Worm (Caenorhabditis elegans) whole organism, L4 larva: ENCODE data around the gene col-43.

Experiments used
- F10B5.3 ChIP-seq: sonication (generic microtip); optimal IDR thresholded peaks from 2 replicates; lab custom pipeline; 2016; ENCODE audit warnings: mild to moderate bottlenecking, missing genetic modification characterization, missing compliant biosample characterization
- F49E8.2 ChIP-seq: sonication (generic microtip); optimal IDR thresholded peaks from 2 replicates; lab custom pipeline; 2016; ENCODE audit warnings: missing compliant biosample characterization, mild to moderate bottlenecking, missing genetic modification characterization, borderline replicate concordance
- T20F7.1 ChIP-seq: fragments of 200-800 bp; sonication (Bioruptor generic); optimal IDR thresholded peaks from 2 replicates; lab custom pipeline; 2018; ENCODE audit warnings: mild to moderate bottlenecking, missing genetic modification characterization, missing compliant biosample characterization
- T26A8.4 ChIP-seq: fragments of 200-800 bp; sonication (Bioruptor generic); IDR thresholded peaks from 2 replicates; pipeline ENCODE4 v1.3.6; 2022; ENCODE audit warnings: missing genetic modification characterization, missing compliant biosample characterization
- Y48G9A.11 ChIP-seq: fragments of 200-800 bp; sonication (Bioruptor generic); IDR thresholded peaks from 2 replicates; pipeline ENCODE4 v1.3.6; 2022; ENCODE audit warnings: missing genetic modification reagents, missing genetic modification characterization, missing compliant biosample characterization
- Y5F2A.4 ChIP-seq: fragments of 200-800 bp; sonication (Bioruptor generic); optimal IDR thresholded peaks from 2 replicates; lab custom pipeline; 2018; ENCODE audit warnings: mild to moderate bottlenecking, missing genetic modification characterization, missing compliant biosample characterization
- Y75B8A.6 ChIP-seq: fragments of 200-800 bp; sonication (Bioruptor generic); IDR thresholded peaks from 2 replicates; pipeline ENCODE4 v1.3.6; 2022; ENCODE audit warnings: missing genetic modification reagents, missing genetic modification characterization, missing compliant biosample characterization
- ZK337.2 ChIP-seq: fragments of 200-800 bp; sonication (Bioruptor generic); IDR thresholded peaks from 2 replicates; pipeline ENCODE4 v1.3.6; 2022; ENCODE audit warnings: missing genetic modification reagents, missing genetic modification characterization, missing compliant biosample characterization
- ZK546.5 ChIP-seq, 2 experiments: sonication (generic microtip); optimal IDR thresholded peaks; 2 replicates each; lab custom pipeline; 2017; ENCODE audit warnings: missing biosample characterization in 2 of 2, missing genetic modification characterization in 2 of 2
- ama-1 ChIP-seq: fragments of 150-350 bp; optimal IDR thresholded peaks from 2 replicates; lab custom pipeline; 2014; ENCODE audit warnings: inconsistent platforms, mixed read lengths
- arid-1 ChIP-seq: fragments of 200-800 bp; sonication (Bioruptor generic); conservative IDR thresholded peaks from 2 replicates; pipeline ENCODE4 v1.3.6; 2022; ENCODE audit warnings: missing genetic modification reagents, missing genetic modification characterization, missing compliant biosample characterization
- ceh-28 ChIP-seq: fragments of 150-350 bp; optimal IDR thresholded peaks from 2 replicates; lab custom pipeline; 2014; ENCODE audit warnings: missing biosample characterization, missing genetic modification reagents, missing genetic modification characterization
- ceh-32 ChIP-seq: sonication (generic microtip); optimal IDR thresholded peaks from 2 replicates; lab custom pipeline; 2016; ENCODE audit warnings: mild to moderate bottlenecking, missing genetic modification characterization, missing compliant biosample characterization; ENCODE audit not compliant: poor library complexity
- ceh-44 ChIP-seq: fragments of 200-800 bp; sonication (Bioruptor generic); IDR thresholded peaks from 2 replicates; pipeline ENCODE4 v1.3.6; 2022; ENCODE audit warnings: missing genetic modification reagents, missing genetic modification characterization, missing compliant biosample characterization
- dmd-6 ChIP-seq: fragments of 200-800 bp; sonication (Bioruptor generic); IDR thresholded peaks from 2 replicates; pipeline ENCODE4 v1.3.6; 2022; ENCODE audit warnings: missing genetic modification reagents, missing genetic modification characterization, missing compliant biosample characterization
- dpl-1 ChIP-seq: fragments of 150-350 bp; optimal IDR thresholded peaks from 2 replicates; lab custom pipeline; 2014; ENCODE audit warnings: missing biosample characterization, missing genetic modification reagents, missing genetic modification characterization
- dve-1 ChIP-seq: sonication (generic microtip); optimal IDR thresholded peaks from 2 replicates; lab custom pipeline; 2017; ENCODE audit warnings: antibody characterized with exemption, mild to moderate bottlenecking, missing genetic modification characterization, missing compliant biosample characterization; ENCODE audit not compliant: insufficient read depth
- egl-43 ChIP-seq: fragments of 200-800 bp; sonication (Bioruptor generic); IDR thresholded peaks from 2 replicates; pipeline ENCODE4 v1.3.6; 2022; ENCODE audit warnings: missing genetic modification reagents, missing genetic modification characterization, missing compliant biosample characterization
- gei-8 ChIP-seq: fragments of 200-800 bp; sonication (Bioruptor generic); optimal IDR thresholded peaks from 2 replicates; lab custom pipeline; 2018; ENCODE audit warnings: mild to moderate bottlenecking, missing genetic modification characterization, missing compliant biosample characterization
- hif-1 ChIP-seq, 2 experiments: sonication (generic microtip); optimal IDR thresholded peaks; 2 replicates each; lab custom pipeline; 2016 to 2017; ENCODE audit warnings: missing compliant biosample characterization in 2 of 2, missing genetic modification characterization in 2 of 2, missing genetic modification reagents in 2 of 2, missing genotype in 2 of 2, mild to moderate bottlenecking in 1 of 2
- hlh-11 ChIP-seq: fragments of 200-800 bp; sonication (Bioruptor generic); optimal IDR thresholded peaks from 2 replicates; lab custom pipeline; 2018; ENCODE audit warnings: mild to moderate bottlenecking, missing genetic modification characterization, missing compliant biosample characterization
- lin-15B ChIP-seq: fragments of 150-350 bp; sonication (generic microtip); optimal IDR thresholded peaks from 3 replicates; lab custom pipeline; 2014; ENCODE audit warnings: missing biosample characterization, missing genetic modification characterization
- lin-29 ChIP-seq: fragments of 200-800 bp; sonication (Bioruptor generic); IDR thresholded peaks from 2 replicates; pipeline ENCODE4 v1.3.6; 2022; ENCODE audit warnings: missing genetic modification reagents, missing genetic modification characterization, missing compliant biosample characterization
- lin-39 ChIP-seq: fragments of 150-350 bp; optimal IDR thresholded peaks from 2 replicates; lab custom pipeline; 2014; ENCODE audit warnings: missing biosample characterization, missing genetic modification reagents, missing genetic modification characterization
- mdl-1 ChIP-seq, 2 experiments: fragments of 150-350 bp in 1 of 2; sonication (generic microtip) in 1 of 2; optimal IDR thresholded peaks; 2 replicates each; lab custom pipeline; 2014 to 2017; ENCODE audit warnings: missing biosample characterization in 2 of 2, missing genetic modification characterization in 2 of 2
- mep-1 ChIP-seq: fragments of 150-350 bp; sonication (generic microtip); optimal IDR thresholded peaks from 3 replicates; lab custom pipeline; 2014; ENCODE audit warnings: missing biosample characterization, missing genetic modification characterization
- mes-2 ChIP-seq: sonication (generic microtip); optimal IDR thresholded peaks from 2 replicates; lab custom pipeline; 2016; ENCODE audit warnings: missing genotype, mild to moderate bottlenecking, missing genetic modification characterization, missing compliant biosample characterization; ENCODE audit not compliant: poor library complexity, severe bottlenecking
- mxl-3 ChIP-seq: fragments of 200-800 bp; sonication (Bioruptor generic); optimal IDR thresholded peaks from 2 replicates; lab custom pipeline; 2018; ENCODE audit warnings: mild to moderate bottlenecking, missing genetic modification characterization, missing compliant biosample characterization
- nhr-10 ChIP-seq: fragments of 150-350 bp; optimal IDR thresholded peaks from 2 replicates; lab custom pipeline; 2014; ENCODE audit warnings: missing biosample characterization, missing genetic modification characterization
- nhr-111 ChIP-seq: fragments of 200-800 bp; sonication (Bioruptor generic); optimal IDR thresholded peaks from 2 replicates; lab custom pipeline; 2018; ENCODE audit warnings: mild to moderate bottlenecking, missing genetic modification characterization, missing compliant biosample characterization
- nhr-28 ChIP-seq: fragments of 150-350 bp; optimal IDR thresholded peaks from 2 replicates; lab custom pipeline; 2014; ENCODE audit warnings: missing biosample characterization, missing genetic modification characterization
- nhr-41 ChIP-seq: fragments of 200-800 bp; sonication (Bioruptor generic); IDR thresholded peaks from 2 replicates; pipeline ENCODE4 v1.3.6; 2022; ENCODE audit warnings: missing genetic modification reagents, missing genetic modification characterization, missing compliant biosample characterization
- nhr-76 ChIP-seq: fragments of 150-350 bp; optimal IDR thresholded peaks from 2 replicates; lab custom pipeline; 2014; ENCODE audit warnings: missing biosample characterization, missing genetic modification characterization
- sdz-12 ChIP-seq: fragments of 200-800 bp; sonication (Bioruptor generic); optimal IDR thresholded peaks from 2 replicates; lab custom pipeline; 2018; ENCODE audit warnings: mild to moderate bottlenecking, missing genetic modification characterization, missing compliant biosample characterization
- set-16 ChIP-seq: fragments of 200-800 bp; sonication (Bioruptor generic); IDR thresholded peaks from 2 replicates; pipeline ENCODE4 v1.3.6; 2022; ENCODE audit warnings: missing genetic modification reagents, missing genetic modification characterization, missing compliant biosample characterization
- skn-1 ChIP-seq: fragments of 150-350 bp; optimal IDR thresholded peaks from 2 replicates; lab custom pipeline; 2014; ENCODE audit warnings: missing biosample characterization, missing genetic modification characterization
- snpc-4 ChIP-seq: fragments of 150-350 bp; optimal IDR thresholded peaks from 2 replicates; lab custom pipeline; 2014; ENCODE audit warnings: missing biosample characterization, missing genetic modification characterization
- tag-97 ChIP-seq: fragments of 200-800 bp; sonication (Bioruptor generic); IDR thresholded peaks from 2 replicates; pipeline ENCODE4 v1.3.6; 2022; ENCODE audit warnings: missing genetic modification characterization, missing compliant biosample characterization
- tra-1 ChIP-seq: fragments of 200-800 bp; sonication (Bioruptor generic); IDR thresholded peaks from 2 replicates; pipeline ENCODE4 v1.3.6; 2022; ENCODE audit warnings: missing genetic modification reagents, missing genetic modification characterization, missing compliant biosample characterization
- unc-130 ChIP-seq: sonication (generic microtip); optimal IDR thresholded peaks from 2 replicates; lab custom pipeline; 2016; ENCODE audit warnings: missing genetic modification reagents, missing genetic modification characterization, missing compliant biosample characterization
- unc-62 ChIP-seq, 3 experiments: fragments of 150-350 bp in 1 of 3; sonication (generic microtip); optimal IDR thresholded peaks in 2 of 3; peaks in 1 of 3; 1 replicate in 1 of 3; 2 replicates in 2 of 3; lab custom pipeline; 2014 to 2017; ENCODE audit warnings: missing biosample characterization in 3 of 3, missing genetic modification characterization in 3 of 3, missing genetic modification reagents in 3 of 3, missing genotype in 1 of 3
- vab-7 ChIP-seq: fragments of 200-800 bp; sonication (Bioruptor generic); IDR thresholded peaks from 2 replicates; pipeline ENCODE4 v1.3.6; 2022; ENCODE audit warnings: missing genetic modification reagents, missing genetic modification characterization, missing compliant biosample characterization
- zip-11 ChIP-seq: fragments of 200-800 bp; sonication (Bioruptor generic); IDR thresholded peaks from 2 replicates; pipeline ENCODE4 v1.3.6; 2022; ENCODE audit warnings: missing genetic modification characterization, missing compliant biosample characterization
- ztf-7 ChIP-seq: fragments of 150-350 bp; optimal IDR thresholded peaks from 2 replicates; lab custom pipeline; 2014; ENCODE audit warnings: missing biosample characterization, missing genetic modification characterization

Gene col-43

ce11 chrV:8075712-8076111 is 25.0 kb upstream of the col-43 start, which contains the start of gene catp-3:
Gene catp-3, plus strand, starts transcription at chrV:8076012.
- TF ChIP-seq Y48G9A.11 (GFP tag; lab: Robert Waterston, UW), result no peak
- TF ChIP-seq ceh-28, result no peak
- no peak for TF ChIP-seq sdz-12
- no peak for TF ChIP-seq unc-130
- no peak for TF ChIP-seq T20F7.1
- TF ChIP-seq T26A8.4 (GFP tag; lab: Robert Waterston, UW), result no peak
- no peak for TF ChIP-seq hlh-11
- TF ChIP-seq nhr-76, result no peak
- no peak for TF ChIP-seq ztf-7 (tag; lab: Kevin White, UChicago)
- no peak for TF ChIP-seq mxl-3 (GFP tag; lab: Kevin White, UChicago)
- TF ChIP-seq F10B5.3, result no peak
- no peak for TF ChIP-seq ama-1 (lab: Kevin White, UChicago)
- TF ChIP-seq ceh-32 (tag; lab: Kevin White, UChicago), result no peak
- no peak for TF ChIP-seq set-16 (GFP tag; lab: Robert Waterston, UW)
- TF ChIP-seq vab-7 (GFP tag; lab: Robert Waterston, UW), result no peak
- TF ChIP-seq tra-1 (GFP tag; lab: Robert Waterston, UW), result no peak
- TF ChIP-seq Y5F2A.4 (GFP tag; lab: Kevin White, UChicago), result no peak
- no peak for TF ChIP-seq nhr-111 (GFP tag; lab: Kevin White, UChicago)

ce11 chrV:8073162-8073561 is 22.5 kb upstream of the col-43 start:
- TF ChIP-seq nhr-10 (tag; lab: Kevin White, UChicago) (no peak), snpc-4 (tag; lab: Kevin White, UChicago) (no peak), nhr-28 (peak; percentile 52), mes-2 (tag; lab: Kevin White, UChicago) (no peak), lin-15B (no peak), ama-1 (lab: Kevin White, UChicago) (no peak), ceh-32 (tag; lab: Kevin White, UChicago) (no peak), unc-62 (GFP tag; optimal IDR thresholded peaks at IDR 0.05 in 1 of 2; lab: Kevin White, UChicago) (peak in 1 of 2 experiments; percentile 80), unc-62 (tag; optimal IDR thresholded peaks at IDR 0.05; lab: Kevin White, UChicago) (no peak), F49E8.2 (tag; lab: Kevin White, UChicago) (no peak), set-16 (GFP tag; lab: Robert Waterston, UW) (no peak), mep-1 (no peak), mdl-1 (tag; optimal IDR thresholded peaks at IDR 0.05; lab: Kevin White, UChicago) (peak in 1 of 2 experiments; percentile 24), tag-97 (GFP tag; lab: Robert Waterston, UW) (no peak), arid-1 (GFP tag; lab: Robert Waterston, UW) (no peak)

ce11 chrV:8072047-8072446 is 21.3 kb upstream of the col-43 start, which contains the start of gene str-144:
Gene str-144, minus strand, starts transcription at chrV:8072147.
- TF ChIP-seq skn-1 (tag; lab: Kevin White, UChicago), result no peak
- TF ChIP-seq zip-11 (GFP tag; lab: Robert Waterston, UW), result no peak
- TF ChIP-seq Y75B8A.6 (GFP tag; lab: Robert Waterston, UW), result no peak
- TF ChIP-seq lin-39 (tag; lab: Kevin White, UChicago), result no peak
- no peak for TF ChIP-seq nhr-41
- TF ChIP-seq egl-43 (GFP tag; lab: Robert Waterston, UW), result no peak
- TF ChIP-seq hif-1 (tag; optimal IDR thresholded peaks at IDR 0.05; lab: Kevin White, UChicago), result no peak
- no peak for TF ChIP-seq dmd-6 (GFP tag; lab: Robert Waterston, UW)
- no peak for TF ChIP-seq tra-1 (GFP tag; lab: Robert Waterston, UW)
- no peak for TF ChIP-seq dve-1 (tag; lab: Kevin White, UChicago)
- TF ChIP-seq gei-8 (GFP tag; lab: Kevin White, UChicago), result no peak
- no peak for TF ChIP-seq dpl-1 (GFP tag; lab: Kevin White, UChicago)
- no peak for TF ChIP-seq lin-15B
- no peak for TF ChIP-seq lin-29 (GFP tag; lab: Robert Waterston, UW)
- TF ChIP-seq set-16 (GFP tag; lab: Robert Waterston, UW), result no peak
- TF ChIP-seq ceh-44, result no peak
- no peak for TF ChIP-seq ZK337.2 (GFP tag; lab: Robert Waterston, UW)
- TF ChIP-seq ZK546.5 (tag; optimal IDR thresholded peaks at IDR 0.05; lab: Kevin White, UChicago), result no peak
- TF ChIP-seq, all 104 proteins: peak for 0
